Worm (Caenorhabditis elegans): ENCODE measurements around the gene dcaf-1.

dcaf-1 gene

ce11 chrIV:9718396-9718795 lies 11.9 kb upstream of the dcaf-1 start (continued):
- TF ChIP-seq ceh-31 (tag; optimal IDR thresholded peaks at IDR 0.05) (peak; percentile 69), lim-6 (tag; optimal IDR thresholded peaks at IDR 0.05) (no peak), ceh-9 (tag; optimal IDR thresholded peaks at IDR 0.05) (no peak), ceh-2 (tag; optimal IDR thresholded peaks at IDR 0.05) (no peak), ets-4 (tag; optimal IDR thresholded peaks at IDR 0.05) (no peak), ahr-1 (tag; optimal IDR thresholded peaks at IDR 0.05) (no peak)

- no peak for TF ChIP-seq K09A11.1 (tag; optimal IDR thresholded peaks at IDR 0.05; ENCODE audit: insufficient read depth)
- TF ChIP-seq C08G9.2 (tag; optimal IDR thresholded peaks at IDR 0.05), result no peak
- no peak for TF ChIP-seq syd-9 (tag; optimal IDR thresholded peaks at IDR 0.05)
- TF ChIP-seq fax-1 (tag; optimal IDR thresholded peaks at IDR 0.05), result no peak
- TF ChIP-seq pha-2 (tag; optimal IDR thresholded peaks at IDR 0.05), result no peak
- TF ChIP-seq mec-3 (tag; optimal IDR thresholded peaks at IDR 0.05; ENCODE audit: borderline replicate concordance), result no peak
- TF ChIP-seq sdc-2 (tag; optimal IDR thresholded peaks at IDR 0.05), result no peak
- no peak for TF ChIP-seq madf-2 (tag; optimal IDR thresholded peaks at IDR 0.05)
- TF ChIP-seq ceh-31 (tag; optimal IDR thresholded peaks at IDR 0.05), result no peak
- TF ChIP-seq hlh-6 (tag; optimal IDR thresholded peaks at IDR 0.05), result no peak
- no peak for TF ChIP-seq T23F11.4 (GFP tag; optimal IDR thresholded peaks at IDR 0.05)
- TF ChIP-seq hlh-15 (tag; optimal IDR thresholded peaks at IDR 0.05), result no peak
These were observed 11.3 kb upstream of the dcaf-1 start for ce11 chrIV:9717844-9718243.

ce11 chrIV:9716490-9716889 lies 10.0 kb upstream of the dcaf-1 start:
- peak; percentile 33 for TF ChIP-seq elt-2 (tag; optimal IDR thresholded peaks at IDR 0.05)
- no peak for TF ChIP-seq che-1 (tag; optimal IDR thresholded peaks at IDR 0.05)

- no peak for TF ChIP-seq F13H6.1 (tag; optimal IDR thresholded peaks at IDR 0.05)
- no peak for TF ChIP-seq ceh-24 (tag; optimal IDR thresholded peaks at IDR 0.05)
- no peak for TF ChIP-seq ceh-18 (tag; optimal IDR thresholded peaks at IDR 0.05)
- no peak for TF ChIP-seq ceh-22 (tag; optimal IDR thresholded peaks at IDR 0.05)
- no peak for TF ChIP-seq unc-86 (tag; optimal IDR thresholded peaks at IDR 0.05)
- TF ChIP-seq hlh-6 (tag; optimal IDR thresholded peaks at IDR 0.05), result no peak
- TF ChIP-seq ceh-48 (tag; optimal IDR thresholded peaks at IDR 0.05), result no peak
These were observed 7.7 kb upstream of the dcaf-1 start for ce11 chrIV:9714264-9714663.

ce11 chrIV:9712782-9713181 lies 6.3 kb upstream of the dcaf-1 start, which contains the start of gene K01H12.4:
Gene K01H12.4 (plus strand): TSS chrIV:9713082.
- no peak for TF ChIP-seq nhr-232 (tag; optimal IDR thresholded peaks at IDR 0.05)
- no peak for TF ChIP-seq ztf-16 (tag; optimal IDR thresholded peaks at IDR 0.05)
- no peak for TF ChIP-seq nhr-11 (tag; optimal IDR thresholded peaks at IDR 0.05)
- no peak for TF ChIP-seq gmeb-2 (tag; optimal IDR thresholded peaks at IDR 0.05)
- TF ChIP-seq F13H6.1 (tag; optimal IDR thresholded peaks at IDR 0.05), result no peak
- no peak for TF ChIP-seq pat-9 (tag; optimal IDR thresholded peaks at IDR 0.05)
- no peak for TF ChIP-seq K02D7.2 (tag; optimal IDR thresholded peaks at IDR 0.05)
- no peak for TF ChIP-seq syd-9 (tag; optimal IDR thresholded peaks at IDR 0.05)
- TF ChIP-seq ceh-19 (GFP tag; optimal IDR thresholded peaks at IDR 0.05), result no peak
- no peak for TF ChIP-seq pax-1 (tag; optimal IDR thresholded peaks at IDR 0.05)

- no peak for TF ChIP-seq hlh-8 (tag; optimal IDR thresholded peaks at IDR 0.05)
These were observed 3.4 kb upstream of the dcaf-1 start, which contains the start of gene nhr-38 for ce11 chrIV:9709887-9710286. Gene nhr-38 (plus strand): TSS chrIV:9710187.
